Fruit fly (Drosophila melanogaster) whole organism: ENCODE data around the gene papi.

Experiments
- CG8478 ChIP-seq: fragments of >200 bp; optimal IDR thresholded peaks from 2 replicates; lab custom pipeline; 2018; ENCODE audit warnings: inconsistent platforms
- EcR ChIP-seq, 2 experiments: fragments of >200 bp; optimal IDR thresholded peaks; 2 replicates each; lab custom pipeline; 2017; ENCODE audit warnings: missing biosample characterization in 2 of 2, missing genetic modification characterization in 2 of 2, missing genetic modification reagents in 2 of 2
- pan ChIP-seq: fragments of >200 bp; optimal IDR thresholded peaks from 2 replicates; lab custom pipeline; 2017
- usp ChIP-seq: fragments of >200 bp; optimal IDR thresholded peaks from 2 replicates; lab custom pipeline; 2017; ENCODE audit warnings: missing biosample characterization, missing genetic modification characterization, mixed read lengths

DNA sequence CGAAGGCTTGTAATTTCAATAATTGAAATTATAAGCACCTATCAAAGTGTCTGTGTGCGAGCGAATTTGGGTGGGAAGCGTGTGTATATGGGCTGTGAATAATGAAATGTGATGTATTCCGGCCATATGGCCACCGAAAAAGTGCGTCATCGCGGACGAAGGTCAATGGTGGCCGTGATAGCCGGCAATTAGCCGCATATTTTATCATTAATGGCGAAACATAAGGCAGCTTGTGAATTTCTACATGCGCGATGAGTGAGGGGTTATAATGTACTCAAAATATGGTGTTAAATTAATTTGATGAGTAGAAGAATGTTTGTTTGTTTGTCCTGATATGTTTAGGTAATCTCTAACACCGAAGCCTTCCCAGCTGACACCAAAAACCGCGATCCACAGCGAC, 29.1 kb upstream of the papi start:
- TF ChIP-seq EcR (GFP tag; optimal IDR thresholded peaks at IDR 0.05; lab: Kevin White, UChicago) (no peak), CG8478 (lab: Kevin White, UChicago) (no peak), pan (lab: Kevin White, UChicago) (no peak), usp (GFP tag; lab: Kevin White, UChicago) (no peak)
